Worm (Caenorhabditis elegans) whole organism, L4/young adult: Measurements from ENCODE around the gene Y67D8A.2.

Experiments
- dao-5 ChIP-seq: sonication (generic microtip); optimal IDR thresholded peaks from 2 replicates; lab custom pipeline; 2016; ENCODE audit warnings: missing genotype, missing genetic modification characterization, moderate library complexity, missing compliant biosample characterization
- him-1 ChIP-seq: sonication (generic microtip); optimal IDR thresholded peaks from 2 replicates; lab custom pipeline; 2016; ENCODE audit warnings: missing genotype, missing genetic modification reagents, missing genetic modification characterization, missing compliant biosample characterization

ce11 chrIV:3266841-3267240, 44.6 kb downstream of the Y67D8A.2 start:
- no peak for TF ChIP-seq him-1
- TF ChIP-seq dao-5 (tag; lab: Kevin White, UChicago) = no peak
